Worm (Caenorhabditis elegans): ENCODE results near the gene his-1.

Gene his-1

DNA sequence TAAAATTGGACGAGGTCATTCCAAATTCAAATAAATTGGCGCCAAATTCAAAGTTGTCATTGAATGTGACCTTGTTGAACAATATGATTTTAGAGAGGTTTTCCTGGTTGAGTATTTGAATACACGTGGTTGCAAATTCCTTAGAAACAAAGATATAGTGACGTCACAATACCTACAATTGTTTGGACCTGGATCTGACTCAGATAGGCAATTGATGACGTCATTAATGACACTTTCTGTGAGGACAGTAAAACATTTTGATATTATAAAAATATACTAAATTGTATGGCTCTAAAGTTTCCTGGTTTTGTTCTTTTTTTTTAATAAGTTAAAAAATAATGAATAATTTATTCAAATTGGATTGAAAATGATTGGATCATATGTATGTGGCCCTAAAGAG, 908 bp upstream of the his-1 start:
- TF ChIP-seq F49E8.2 (tag; optimal IDR thresholded peaks at IDR 0.05; ENCODE audit: borderline replicate concordance): no peak
- TF ChIP-seq R02D3.7 (tag; optimal IDR thresholded peaks at IDR 0.05): no peak
- no peak for TF ChIP-seq ztf-7 (tag; optimal IDR thresholded peaks at IDR 0.05)
- TF ChIP-seq madf-5 (GFP tag; IDR thresholded peaks at IDR 0.05): no peak
- no peak for TF ChIP-seq gei-8 (GFP tag; optimal IDR thresholded peaks at IDR 0.05)

DNA sequence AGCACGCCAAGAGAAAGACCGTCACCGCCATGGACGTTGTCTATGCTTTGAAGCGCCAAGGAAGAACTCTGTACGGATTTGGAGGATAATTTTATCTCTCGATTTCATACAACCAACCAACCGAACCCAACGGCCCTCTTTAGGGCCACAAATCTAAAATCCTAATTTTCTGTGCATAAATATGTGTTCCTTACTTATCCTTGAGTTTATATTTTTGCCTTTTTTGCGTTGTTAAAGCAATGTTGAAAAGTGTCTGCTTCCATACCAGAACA, 359 bp downstream of the his-1 start:
- TF ChIP-seq zfp-3 (GFP tag; conservative IDR thresholded peaks at IDR 0.05) (0 out of 2 replicates have a peak, but pooled peaks have one; percentile 38), ZK546.5 (tag; optimal IDR thresholded peaks at IDR 0.05) (no peak)

ce11 chrV:16043686-16044085, 1.4 kb downstream of the his-1 start:
- TF ChIP-seq dve-1 (tag; optimal IDR thresholded peaks at IDR 0.05; ENCODE audit: insufficient read depth) (peak; percentile 74), lin-39 (tag; optimal IDR thresholded peaks at IDR 0.05) (no peak), nhr-28 (tag; optimal IDR thresholded peaks at IDR 0.05) (peak; percentile 42), lin-1 (GFP tag; IDR thresholded peaks at IDR 0.05) (0 out of 2 replicates have a peak, but pooled peaks have one; percentile 21), nhr-76 (tag; optimal IDR thresholded peaks at IDR 0.05) (no peak), aha-1 (tag) (peak; percentile 81), pqm-1 (tag; optimal IDR thresholded peaks at IDR 0.05) (peak; percentile 2), daf-16 (GFP tag; optimal IDR thresholded peaks at IDR 0.05) (no peak), daf-16 (tag; optimal IDR thresholded peaks at IDR 0.05) (peak; percentile 69), daf-8 (GFP tag; IDR thresholded peaks at IDR 0.05) (no peak), nhr-42 (GFP tag; IDR thresholded peaks at IDR 0.05) (0 out of 2 replicates have a peak, but pooled peaks have one; percentile 5), dmd-6 (GFP tag; IDR thresholded peaks at IDR 0.05) (peak; percentile 76), hlh-11 (tag; optimal IDR thresholded peaks at IDR 0.05) (peak; percentile 51), snpc-4 (tag; optimal IDR thresholded peaks at IDR 0.05) (no peak), lin-13 (GFP tag; optimal IDR thresholded peaks at IDR 0.05) (no peak), ZK337.2 (GFP tag; IDR thresholded peaks at IDR 0.05) (no peak), php-3 (GFP tag; IDR thresholded peaks at IDR 0.05) (peak; percentile 68)

DNA sequence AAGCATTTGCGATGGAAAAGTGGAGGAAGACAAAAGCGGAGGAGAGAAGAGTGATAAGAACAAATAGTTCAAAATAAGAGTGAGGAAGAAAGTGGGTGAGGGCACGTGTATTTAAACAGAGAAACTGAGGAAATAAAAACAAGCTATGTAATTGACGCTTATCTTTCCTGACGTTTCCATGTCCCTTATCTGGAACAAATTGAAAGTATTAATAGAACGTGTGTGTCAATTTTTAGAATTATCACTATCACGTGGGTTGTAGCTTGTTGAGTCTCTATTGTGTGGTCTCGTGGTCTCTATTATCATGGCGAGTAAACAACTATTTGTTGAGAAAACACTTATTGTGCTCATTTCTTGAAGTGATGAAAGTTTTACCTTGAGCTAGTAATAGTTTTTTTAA, 3.5 kb downstream of the his-1 start, which contains the start of gene T10C6.15:
Gene T10C6.15, minus strand, starts transcription at position 104 of the 400 bp plus-strand sequence.
- peak; percentile 18 for TF ChIP-seq mxl-3 (GFP tag; optimal IDR thresholded peaks at IDR 0.05)
- TF ChIP-seq pqm-1 (tag; optimal IDR thresholded peaks at IDR 0.05): peak; percentile 67
- no peak for TF ChIP-seq ceh-82 (tag; optimal IDR thresholded peaks at IDR 0.05)
- TF ChIP-seq dve-1 (tag; optimal IDR thresholded peaks at IDR 0.05; ENCODE audit: insufficient read depth): peak; percentile 97
- peak; percentile 80 for TF ChIP-seq nhr-28 (tag; optimal IDR thresholded peaks at IDR 0.05)
- no peak for TF ChIP-seq arid-1 (GFP tag; conservative IDR thresholded peaks at IDR 0.05)
- TF ChIP-seq nhr-6 (tag; optimal IDR thresholded peaks at IDR 0.05): peak; percentile 20
- no peak for TF ChIP-seq nhr-11 (tag; optimal IDR thresholded peaks at IDR 0.05)
- peak; percentile 83 for TF ChIP-seq lin-1 (GFP tag; IDR thresholded peaks at IDR 0.05)
- TF ChIP-seq tra-1 (GFP tag; IDR thresholded peaks at IDR 0.05): peak; percentile 69
- peak in 1 of 2 experiments; percentile 72 for TF ChIP-seq mdl-1 (tag; optimal IDR thresholded peaks at IDR 0.05)
- TF ChIP-seq T20F7.1 (GFP tag; optimal IDR thresholded peaks at IDR 0.05): peak; percentile 38
- no peak for TF ChIP-seq pha-4 (GFP tag; IDR thresholded peaks at IDR 0.05)
- TF ChIP-seq pha-4 (tag; optimal IDR thresholded peaks at IDR 0.05): no peak
- TF ChIP-seq daf-16 (GFP tag; optimal IDR thresholded peaks at IDR 0.05): peak in 1 of 2 experiments; percentile 91
- peak; percentile 100 for TF ChIP-seq daf-16 (tag; optimal IDR thresholded peaks at IDR 0.05)
- TF ChIP-seq lin-29 (GFP tag; IDR thresholded peaks at IDR 0.05): no peak
- TF ChIP-seq nhr-10 (tag; optimal IDR thresholded peaks at IDR 0.05): peak; percentile 46
- no peak for TF ChIP-seq lin-38 (GFP tag; IDR thresholded peaks at IDR 0.05)
- TF ChIP-seq php-3 (GFP tag; IDR thresholded peaks at IDR 0.05): peak; percentile 74
- TF ChIP-seq nhr-102 (tag; optimal IDR thresholded peaks at IDR 0.05): peak; percentile 89
- TF ChIP-seq dmd-6 (GFP tag; IDR thresholded peaks at IDR 0.05): peak; percentile 95
- TF ChIP-seq hlh-30 (tag; optimal IDR thresholded peaks at IDR 0.05; ENCODE audit: insufficient read depth): peak; percentile 77
- TF ChIP-seq hif-1 (tag; optimal IDR thresholded peaks at IDR 0.05): peak in 1 of 2 experiments; percentile 4
- peak; percentile 91 for TF ChIP-seq hlh-11 (tag; optimal IDR thresholded peaks at IDR 0.05)
- TF ChIP-seq nhr-77 (tag; optimal IDR thresholded peaks at IDR 0.05): peak; percentile 58
- peak; percentile 91 for TF ChIP-seq nhr-48 (tag; optimal IDR thresholded peaks at IDR 0.05)

All from whole organism, L4 larva.